Worm (Caenorhabditis elegans): Measurements from ENCODE around the gene rabr-2.

DNA sequence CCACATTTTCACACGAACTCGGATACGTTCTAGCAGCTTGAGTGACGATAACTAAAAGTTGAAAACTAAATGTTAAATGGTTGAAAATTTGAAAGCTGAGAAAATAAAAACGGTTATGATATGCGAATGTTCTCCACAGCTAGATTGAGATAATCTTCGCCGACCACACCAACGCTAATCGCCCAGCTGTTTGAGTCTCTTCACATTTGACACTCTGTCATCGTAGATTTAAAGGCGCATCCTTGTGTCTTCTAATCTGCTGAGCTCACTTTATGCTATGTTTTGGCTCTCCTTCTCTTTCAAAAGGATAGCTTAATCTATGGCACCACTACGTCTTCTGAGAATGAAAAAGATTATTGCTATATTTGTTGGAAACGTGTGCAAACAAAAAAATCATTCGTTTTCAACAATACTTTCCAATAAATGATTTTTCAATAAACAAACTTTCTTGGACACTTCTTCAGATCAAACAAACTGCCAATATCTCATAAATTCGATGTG is 20.0 kb downstream of the rabr-2 start, which contains the start of gene F11E6.10:
- no peak for TF ChIP-seq ama-1 (optimal IDR thresholded peaks at IDR 0.05)
- no peak for TF ChIP-seq flt-1 (GFP tag; IDR thresholded peaks at IDR 0.05)
- TF ChIP-seq scrt-1 (GFP tag; IDR thresholded peaks at IDR 0.05), result no peak
- TF ChIP-seq ets-7 (tag; optimal IDR thresholded peaks at IDR 0.05), result no peak

Data from whole organism, early embryonic.